Fruit fly (Drosophila melanogaster) Kc167 (cell line): ENCODE results near the gene Mnn1.

Experiments
- Myc ChIP-seq: fragments of >200 bp; optimal IDR thresholded peaks from 2 replicates; lab custom pipeline; 2017; ENCODE audit warnings: missing external identifiers
- Sin3A ChIP-seq: fragments of >200 bp; optimal IDR thresholded peaks from 2 replicates; lab custom pipeline; 2018; ENCODE audit warnings: missing external identifiers
- h ChIP-seq: fragments of >200 bp; optimal IDR thresholded peaks from 3 replicates; lab custom pipeline; 2018; ENCODE audit warnings: missing external identifiers
- insv ChIP-seq: fragments of >200 bp; optimal IDR thresholded peaks from 3 replicates; lab custom pipeline; 2018; ENCODE audit warnings: missing external identifiers
- psq ChIP-seq: fragments of >200 bp; optimal IDR thresholded peaks from 2 replicates; lab custom pipeline; 2017; ENCODE audit warnings: missing external identifiers
- ttk ChIP-seq: sonication (Bioruptor generic); optimal IDR thresholded peaks from 2 replicates; lab custom pipeline; 2017; ENCODE audit warnings: missing external identifiers

Gene Mnn1

dm6 chr2L:7056189-7056926, at the start of gene Mnn1:
TSS of gene Mnn1 (plus strand) at chr2L:7056301.
- TF ChIP-seq ttk (lab: Kevin White, UChicago) (no peak), Myc (no peak), Sin3A (no peak), psq (lab: Kevin White, UChicago) (no peak), h (no peak)

dm6 chr2L:7007564-7007963, 48.5 kb upstream of the Mnn1 start:
- TF ChIP-seq h (no peak), psq (lab: Kevin White, UChicago) (no peak), ttk (lab: Kevin White, UChicago) (no peak), insv (lab: Kevin White, UChicago) (no peak), Sin3A (no peak), Myc (no peak)

- no peak for TF ChIP-seq ttk (lab: Kevin White, UChicago)
- no peak for TF ChIP-seq Myc
- TF ChIP-seq h, result no peak
- no peak for TF ChIP-seq Sin3A
- TF ChIP-seq insv (lab: Kevin White, UChicago), result no peak
- no peak for TF ChIP-seq psq (lab: Kevin White, UChicago)
Measured at dm6 chr2L:7009807-7010470, 46.2 kb upstream of the Mnn1 start, which contains the start of gene uif. TSS of gene uif (minus strand) at chr2L:7010359.

- TF ChIP-seq ttk (lab: Kevin White, UChicago) (no peak), psq (lab: Kevin White, UChicago) (no peak), Myc (no peak), Sin3A (no peak), h (no peak), insv (lab: Kevin White, UChicago) (no peak)
Measured at dm6 chr2L:7010513-7010912, 45.6 kb upstream of the Mnn1 start.

- TF ChIP-seq psq (lab: Kevin White, UChicago) (no peak), h (no peak), Myc (no peak), insv (lab: Kevin White, UChicago) (no peak), ttk (lab: Kevin White, UChicago) (no peak), Sin3A (no peak)
Measured at dm6 chr2L:7011962-7012361, 44.1 kb upstream of the Mnn1 start, which contains the start of gene CG43321. TSS of gene CG43321 (plus strand) at chr2L:7012262.

dm6 chr2L:7013157-7013556, 42.9 kb upstream of the Mnn1 start, which contains the start of gene CG43322:
TSS of gene CG43322 (plus strand) at chr2L:7013396.
- TF ChIP-seq ttk (lab: Kevin White, UChicago) (no peak), Sin3A (no peak), insv (lab: Kevin White, UChicago) (no peak), psq (lab: Kevin White, UChicago) (no peak), Myc (no peak), h (no peak)

dm6 chr2L:7021382-7021781, 34.7 kb upstream of the Mnn1 start, which contains the start of gene Pcp:
TSS of gene Pcp (plus strand) at chr2L:7021682.
- no peak for TF ChIP-seq Sin3A
- no peak for TF ChIP-seq ttk (lab: Kevin White, UChicago)

dm6 chr2L:7023614-7024259, 32.4 kb upstream of the Mnn1 start, which contains the start of gene Gart:
TSS of gene Gart (minus strand) at chr2L:7023898.
- no peak for TF ChIP-seq psq (lab: Kevin White, UChicago)
- TF ChIP-seq Sin3A, result no peak
- TF ChIP-seq h, result no peak
- TF ChIP-seq insv (lab: Kevin White, UChicago), result no peak
- TF ChIP-seq Myc, result no peak
- TF ChIP-seq ttk (lab: Kevin White, UChicago), result no peak

- TF ChIP-seq psq (lab: Kevin White, UChicago), result no peak
Measured at dm6 chr2L:7025247-7025646, 30.9 kb upstream of the Mnn1 start.

dm6 chr2L:7026308-7026707, 29.8 kb upstream of the Mnn1 start:
- no peak for TF ChIP-seq h
- TF ChIP-seq ttk (lab: Kevin White, UChicago), result no peak
- TF ChIP-seq psq (lab: Kevin White, UChicago), result no peak
- no peak for TF ChIP-seq Sin3A
- no peak for TF ChIP-seq Myc

- TF ChIP-seq Myc (no peak), insv (lab: Kevin White, UChicago) (no peak), psq (lab: Kevin White, UChicago) (no peak), ttk (lab: Kevin White, UChicago) (no peak)
Measured at dm6 chr2L:7026988-7027908, 28.9 kb upstream of the Mnn1 start, which contains the start of the genes CG31908 and MME1. TSS of gene CG31908 (minus strand) at chr2L:7027389. TSS of gene MME1 (plus strand) at chr2L:7027526.

dm6 chr2L:7028440-7028839, 27.7 kb upstream of the Mnn1 start:
- TF ChIP-seq Myc (no peak), insv (lab: Kevin White, UChicago) (no peak), psq (lab: Kevin White, UChicago) (no peak), ttk (lab: Kevin White, UChicago) (no peak), Sin3A (no peak), h (no peak)
